Worm (Caenorhabditis elegans) whole organism, late embryonic: ENCODE data around the gene wdfy-2.

Experiments
- K09A11.1 ChIP-seq: sonication (generic microtip); optimal IDR thresholded peaks from 2 replicates; lab custom pipeline; 2017; ENCODE audit warnings: antibody characterized with exemption, mild to moderate bottlenecking, missing genetic modification characterization, missing compliant biosample characterization; ENCODE audit not compliant: insufficient read depth
- Y22D7AL.16 ChIP-seq: sonication (generic microtip); optimal IDR thresholded peaks from 2 replicates; lab custom pipeline; 2016; ENCODE audit warnings: missing genetic modification characterization, missing compliant biosample characterization
- ama-1 ChIP-seq: fragments of 150-350 bp; optimal IDR thresholded peaks from 2 replicates; lab custom pipeline; 2014
- ceh-14 ChIP-seq: sonication (generic microtip); optimal IDR thresholded peaks from 2 replicates; lab custom pipeline; 2016; ENCODE audit warnings: missing genotype, missing genetic modification characterization, missing compliant biosample characterization
- elt-2 ChIP-seq: sonication (generic microtip); optimal IDR thresholded peaks from 2 replicates; lab custom pipeline; 2016; ENCODE audit warnings: missing genetic modification reagents, missing genetic modification characterization, missing compliant biosample characterization
- fkh-6 ChIP-seq: sonication (generic microtip); optimal IDR thresholded peaks from 2 replicates; lab custom pipeline; 2016; ENCODE audit warnings: missing genetic modification characterization, missing compliant biosample characterization
- nhr-11 ChIP-seq: fragments of 150-350 bp; optimal IDR thresholded peaks from 2 replicates; lab custom pipeline; 2014; ENCODE audit warnings: missing biosample characterization, missing genetic modification characterization
- rnt-1 ChIP-seq: sonication (generic microtip); optimal IDR thresholded peaks from 2 replicates; lab custom pipeline; 2016; ENCODE audit warnings: missing genetic modification characterization, missing compliant biosample characterization

- no peak for TF ChIP-seq nhr-11 (tag; lab: Kevin White, UChicago)
- TF ChIP-seq fkh-6: no peak
- no peak for TF ChIP-seq K09A11.1 (tag; lab: Kevin White, UChicago)
- no peak for TF ChIP-seq ceh-14 (tag; lab: Kevin White, UChicago)
- TF ChIP-seq Y22D7AL.16 (tag; lab: Kevin White, UChicago): no peak
- no peak for TF ChIP-seq elt-2 (tag; lab: Kevin White, UChicago)
- no peak for TF ChIP-seq rnt-1
- no peak for TF ChIP-seq ama-1 (lab: Kevin White, UChicago)
These were observed 4.0 kb downstream of the wdfy-2 start, which contains the start of gene egli-1 for ce11 chrII:9323660-9324059.
